Worm (Caenorhabditis elegans) whole organism, young adult: ENCODE results near the gene srx-50.

Experiments used
- B0261.1 ChIP-seq: sonication (generic microtip); optimal IDR thresholded peaks from 2 replicates; lab custom pipeline; 2016; ENCODE audit warnings: mild to moderate bottlenecking, missing genetic modification characterization, moderate library complexity, missing compliant biosample characterization
- B0336.3 ChIP-seq: fragments of 200-800 bp; sonication (Bioruptor generic); IDR thresholded peaks from 2 replicates; pipeline ENCODE4 v1.3.6; 2022; ENCODE audit warnings: missing genetic modification characterization, missing compliant biosample characterization
- F10E7.11 ChIP-seq: sonication (generic microtip); optimal IDR thresholded peaks from 2 replicates; lab custom pipeline; 2017; ENCODE audit warnings: mild to moderate bottlenecking, missing genetic modification characterization, moderate library complexity, missing compliant biosample characterization
- F23B12.7 ChIP-seq: sonication (generic microtip); optimal IDR thresholded peaks from 2 replicates; lab custom pipeline; 2017; ENCODE audit warnings: missing genetic modification characterization, mild to moderate bottlenecking, missing compliant biosample characterization, antibody characterized with exemption, moderate library complexity; ENCODE audit not compliant: insufficient read depth
- F37B4.10 ChIP-seq: fragments of 200-800 bp; sonication (Bioruptor generic); IDR thresholded peaks from 2 replicates; pipeline ENCODE4 v1.3.6; 2022; ENCODE audit warnings: missing genetic modification characterization, missing compliant biosample characterization
- F49E8.2 ChIP-seq: sonication (generic microtip); optimal IDR thresholded peaks from 3 replicates; lab custom pipeline; 2017; ENCODE audit warnings: missing genetic modification characterization, mild to moderate bottlenecking, missing compliant biosample characterization, antibody characterized with exemption, moderate library complexity; ENCODE audit not compliant: insufficient read depth
- F55B11.4 ChIP-seq: sonication (generic microtip); optimal IDR thresholded peaks from 2 replicates; lab custom pipeline; 2016; ENCODE audit warnings: missing compliant biosample characterization, missing genetic modification characterization, borderline replicate concordance; ENCODE audit not compliant: insufficient read depth
- T26A5.8 ChIP-seq: sonication (generic microtip); optimal IDR thresholded peaks from 2 replicates; lab custom pipeline; 2016; ENCODE audit warnings: missing genetic modification characterization, missing compliant biosample characterization
- Y56A3A.18 ChIP-seq: fragments of 200-800 bp; sonication (Bioruptor generic); IDR thresholded peaks from 2 replicates; pipeline ENCODE4 v1.3.6; 2022; ENCODE audit warnings: missing genetic modification reagents, missing genetic modification characterization, missing compliant biosample characterization
- Y95B8A.8 ChIP-seq: fragments of 200-800 bp; sonication (Bioruptor generic); IDR thresholded peaks from 2 replicates; pipeline ENCODE4 v1.3.6; 2022; ENCODE audit warnings: missing genetic modification reagents, missing genetic modification characterization, missing compliant biosample characterization
- athp-1 ChIP-seq: sonication (generic microtip); optimal IDR thresholded peaks from 2 replicates; lab custom pipeline; 2017; ENCODE audit warnings: mild to moderate bottlenecking, missing genetic modification characterization, missing compliant biosample characterization
- attf-3 ChIP-seq: fragments of 200-800 bp; sonication (Bioruptor generic); conservative IDR thresholded peaks from 2 replicates; pipeline ENCODE4 v1.3.6; 2022; ENCODE audit warnings: missing genetic modification reagents, missing genetic modification characterization, missing compliant biosample characterization
- bed-2 ChIP-seq: fragments of 200-800 bp; sonication (Bioruptor generic); IDR thresholded peaks from 2 replicates; pipeline ENCODE4 v1.3.6; 2022; ENCODE audit warnings: missing genetic modification reagents, missing genetic modification characterization, missing compliant biosample characterization
- cebp-1 ChIP-seq, 2 experiments: fragments of 200-800 bp in 1 of 2; sonication (Bioruptor generic) in 1 of 2; sonication (generic microtip) in 1 of 2; IDR thresholded peaks in 1 of 2; optimal IDR thresholded peaks in 1 of 2; 2 replicates each; pipeline versions ENCODE4 v1.3.6 to Lab custom; 2017 to 2022; ENCODE audit warnings: missing compliant biosample characterization in 2 of 2, missing genetic modification characterization in 2 of 2, mild to moderate bottlenecking in 1 of 2, missing genetic modification reagents in 1 of 2, moderate library complexity in 1 of 2
- ceh-79 ChIP-seq: sonication (generic microtip); optimal IDR thresholded peaks from 2 replicates; lab custom pipeline; 2017; ENCODE audit warnings: mild to moderate bottlenecking, missing genetic modification characterization, missing compliant biosample characterization
- dox-1 ChIP-seq: fragments of 200-800 bp; sonication (Bioruptor generic); IDR thresholded peaks from 2 replicates; pipeline ENCODE4 v1.3.6; 2022; ENCODE audit warnings: missing genetic modification reagents, missing genetic modification characterization, missing compliant biosample characterization
- egrh-3 ChIP-seq: fragments of 200-800 bp; sonication (Bioruptor generic); IDR thresholded peaks from 2 replicates; pipeline ENCODE4 v1.3.6; 2022; ENCODE audit warnings: missing genetic modification reagents, missing genetic modification characterization, missing compliant biosample characterization
- gei-17 ChIP-seq: fragments of 200-800 bp; sonication (Bioruptor generic); optimal IDR thresholded peaks from 2 replicates; lab custom pipeline; 2018; ENCODE audit warnings: mild to moderate bottlenecking, missing genetic modification characterization, missing compliant biosample characterization
- hlh-26 ChIP-seq: fragments of 200-800 bp; sonication (Bioruptor generic); conservative IDR thresholded peaks from 2 replicates; pipeline ENCODE4 v1.3.6; 2022; ENCODE audit warnings: missing genetic modification reagents, missing genetic modification characterization, missing compliant biosample characterization
- hmg-1.2 ChIP-seq: fragments of 200-800 bp; sonication (Bioruptor generic); IDR thresholded peaks from 2 replicates; pipeline ENCODE4 v1.3.6; 2022; ENCODE audit warnings: missing genetic modification reagents, missing genetic modification characterization, missing compliant biosample characterization
- let-607 ChIP-seq, 2 experiments: fragments of 200-800 bp in 1 of 2; sonication (Bioruptor generic) in 1 of 2; sonication (generic microtip) in 1 of 2; optimal IDR thresholded peaks; 2 replicates each; lab custom pipeline; 2016 to 2018; ENCODE audit warnings: mild to moderate bottlenecking in 2 of 2, missing compliant biosample characterization in 2 of 2, missing genetic modification characterization in 2 of 2, moderate library complexity in 2 of 2, missing genotype in 1 of 2
- mxl-1 ChIP-seq: sonication (generic microtip); optimal IDR thresholded peaks from 2 replicates; lab custom pipeline; 2016; ENCODE audit warnings: missing genetic modification characterization, missing compliant biosample characterization
- nfya-1 ChIP-seq: sonication (generic microtip); optimal IDR thresholded peaks from 2 replicates; lab custom pipeline; 2017; ENCODE audit warnings: antibody characterized with exemption, missing compliant biosample characterization, missing genetic modification characterization, borderline replicate concordance; ENCODE audit not compliant: insufficient read depth
- nfya-2 ChIP-seq: fragments of 200-800 bp; sonication (Bioruptor generic); IDR thresholded peaks from 2 replicates; pipeline ENCODE4 v1.3.6; 2022; ENCODE audit warnings: missing genetic modification reagents, missing genetic modification characterization, missing compliant biosample characterization
- nhr-120 ChIP-seq: fragments of 200-800 bp; sonication (Bioruptor generic); IDR thresholded peaks from 2 replicates; pipeline ENCODE4 v1.3.6; 2022; ENCODE audit warnings: missing genetic modification characterization, missing compliant biosample characterization
- nhr-80 ChIP-seq: sonication (generic microtip); optimal IDR thresholded peaks from 2 replicates; lab custom pipeline; 2016; ENCODE audit warnings: missing genetic modification characterization, missing compliant biosample characterization
- rcor-1 ChIP-seq: fragments of 200-800 bp; sonication (Bioruptor generic); IDR thresholded peaks from 2 replicates; pipeline ENCODE4 v1.3.6; 2022; ENCODE audit warnings: missing genetic modification reagents, missing genetic modification characterization, missing compliant biosample characterization
- repo-1 ChIP-seq: sonication (generic microtip); optimal IDR thresholded peaks from 2 replicates; lab custom pipeline; 2017; ENCODE audit warnings: mild to moderate bottlenecking, missing genetic modification characterization, missing compliant biosample characterization
- sdz-38 ChIP-seq: sonication (generic microtip); optimal IDR thresholded peaks from 2 replicates; lab custom pipeline; 2016; ENCODE audit warnings: missing genotype, missing genetic modification characterization, missing compliant biosample characterization
- snpc-3.4 ChIP-seq: sonication (generic microtip); optimal IDR thresholded peaks from 2 replicates; lab custom pipeline; 2017; ENCODE audit warnings: missing genetic modification characterization, mild to moderate bottlenecking, missing compliant biosample characterization, antibody characterized with exemption, moderate library complexity, missing genotype, missing genetic modification reagents
- snpc-4 ChIP-seq, 5 experiments: fragments of 150-350 bp in 1 of 5; sonication (generic microtip) in 4 of 5; optimal IDR thresholded peaks; 2 replicates each; lab custom pipeline; 2014 to 2018; ENCODE audit warnings: missing genetic modification characterization in 5 of 5, missing biosample characterization in 3 of 5, antibody characterized with exemption in 2 of 5, mild to moderate bottlenecking in 2 of 5, missing compliant biosample characterization in 2 of 5, missing genotype in 2 of 5, moderate library complexity in 2 of 5, missing genetic modification reagents in 1 of 5
- tlf-1 ChIP-seq: fragments of 200-800 bp; sonication (Bioruptor generic); optimal IDR thresholded peaks from 2 replicates; lab custom pipeline; 2018; ENCODE audit warnings: mild to moderate bottlenecking, missing genetic modification characterization, missing compliant biosample characterization
- zfh-2 ChIP-seq: fragments of 200-800 bp; sonication (Bioruptor generic); conservative IDR thresholded peaks from 2 replicates; pipeline ENCODE4 v1.3.6; 2022; ENCODE audit warnings: missing genetic modification reagents, missing genetic modification characterization, missing compliant biosample characterization

srx-50 gene

ce11 chrIV:7010835-7011234 lies 46.9 kb upstream of the srx-50 start, which contains the start of gene C25A8.1 (continued):
- no peak for TF ChIP-seq F23B12.7 (tag; lab: Kevin White, UChicago)
- TF ChIP-seq, all 124 proteins: peak for 0

ce11 chrIV:7011728-7012127 lies 46.0 kb upstream of the srx-50 start, which contains the start of gene trxr-1:
Gene trxr-1, plus strand, starts transcription at chrIV:7011954.
- no peak for TF ChIP-seq Y95B8A.8 (GFP tag; lab: Robert Waterston, UW)
- no peak for TF ChIP-seq gei-17 (GFP tag; lab: Kevin White, UChicago)
- no peak for TF ChIP-seq nhr-80 (tag; lab: Kevin White, UChicago)
- no peak for TF ChIP-seq dox-1
- TF ChIP-seq mxl-1 (tag; lab: Kevin White, UChicago): no peak
- no peak for TF ChIP-seq athp-1 (tag; lab: Kevin White, UChicago)
- no peak for TF ChIP-seq B0261.1 (tag; lab: Kevin White, UChicago)
- no peak for TF ChIP-seq zfh-2
- TF ChIP-seq rcor-1: no peak
- no peak for TF ChIP-seq hlh-26 (GFP tag; lab: Robert Waterston, UW)
- TF ChIP-seq bed-2 (GFP tag; lab: Robert Waterston, UW): no peak
- no peak for TF ChIP-seq F10E7.11

- TF ChIP-seq nhr-120 (GFP tag; lab: Robert Waterston, UW) (no peak), F37B4.10 (GFP tag; lab: Robert Waterston, UW) (no peak), F49E8.2 (tag; lab: Kevin White, UChicago) (no peak), F55B11.4 (no peak), ceh-79 (no peak), nfya-2 (GFP tag; lab: Robert Waterston, UW) (no peak)
Measured at ce11 chrIV:7012214-7012613, 45.6 kb upstream of the srx-50 start.

ce11 chrIV:7012731-7013445 lies 44.9 kb upstream of the srx-50 start:
- TF ChIP-seq sdz-38 (no peak), egrh-3 (GFP tag; lab: Robert Waterston, UW) (peak; percentile 41; the same call in 1 of the 2 replicates), snpc-4 (GFP tag; optimal IDR thresholded peaks at IDR 0.05; lab: Kevin White, UChicago) (no peak), snpc-4 (tag; optimal IDR thresholded peaks at IDR 0.05; lab: Kevin White, UChicago) (peak in 1 of 4 experiments; percentile 5), zfh-2 (peak; percentile 79)

- TF ChIP-seq hmg-1.2 (GFP tag; lab: Robert Waterston, UW) (peak; percentile 41; the same call in 1 of the 2 replicates), snpc-3.4 (tag; lab: Kevin White, UChicago) (no peak), cebp-1 (GFP tag; IDR thresholded peaks at IDR 0.05; lab: Robert Waterston, UW) (no peak), cebp-1 (tag; optimal IDR thresholded peaks at IDR 0.05; lab: Kevin White, UChicago) (peak; percentile 54), T26A5.8 (tag; lab: Kevin White, UChicago) (no peak), nhr-80 (tag; lab: Kevin White, UChicago) (peak; percentile 9)
Measured at ce11 chrIV:7016502-7016901, 41.3 kb upstream of the srx-50 start.

- TF ChIP-seq attf-3 (GFP tag; lab: Robert Waterston, UW) (no peak), nfya-1 (tag; lab: Kevin White, UChicago) (no peak), B0336.3 (GFP tag; lab: Robert Waterston, UW) (no peak), repo-1 (tag; lab: Kevin White, UChicago) (no peak), tlf-1 (no peak), Y56A3A.18 (GFP tag; lab: Robert Waterston, UW) (no peak), let-607 (tag; optimal IDR thresholded peaks at IDR 0.05; lab: Kevin White, UChicago) (no peak)
- TF ChIP-seq, all 124 proteins: peak for 0
Measured at ce11 chrIV:7017123-7017674, 40.6 kb upstream of the srx-50 start, which contains the start of gene gldi-4. Gene gldi-4, plus strand, starts transcription at chrIV:7017624.
